Fruit fly (Drosophila melanogaster) whole organism, embryonic: ENCODE measurements around the gene Sema5c.

ENCODE experiments used
- Atf-2 ChIP-seq: fragments of 200-800 bp; sonication (Bioruptor generic); optimal IDR thresholded peaks from 2 replicates; lab custom pipeline; 2016; ENCODE audit warnings: missing biosample characterization, missing genetic modification characterization
- Bgb ChIP-seq: fragments of 200-800 bp; sonication (Bioruptor generic); IDR thresholded peaks from 2 replicates; pipeline ENCODE4 v1.3.6; 2022; ENCODE audit warnings: missing biosample characterization, missing genetic modification characterization; ENCODE audit not compliant: partially characterized antibody
- CG10431 ChIP-seq: fragments of 200-800 bp; sonication (Bioruptor generic); optimal IDR thresholded peaks from 3 replicates; lab custom pipeline; 2018; ENCODE audit warnings: missing biosample characterization, mild to moderate bottlenecking, missing genetic modification characterization
- CG13424 ChIP-seq: fragments of 200-800 bp; sonication (Bioruptor generic); optimal IDR thresholded peaks from 2 replicates; lab custom pipeline; 2019; ENCODE audit warnings: missing biosample characterization, mild to moderate bottlenecking, missing genetic modification characterization, moderate library complexity
- CG15601 ChIP-seq: fragments of 200-800 bp; sonication (Bioruptor generic); optimal IDR thresholded peaks from 3 replicates; lab custom pipeline; 2019; ENCODE audit warnings: missing biosample characterization, mild to moderate bottlenecking, missing genetic modification characterization, moderate library complexity
- CG16815 ChIP-seq: fragments of 200-800 bp; sonication (Bioruptor generic); optimal IDR thresholded peaks from 3 replicates; lab custom pipeline; 2017; ENCODE audit warnings: missing biosample characterization, mild to moderate bottlenecking, missing genetic modification characterization
- CG18262 ChIP-seq: fragments of 200-800 bp; optimal IDR thresholded peaks from 3 replicates; lab custom pipeline; 2019; ENCODE audit warnings: missing biosample characterization, mild to moderate bottlenecking, missing genetic modification characterization, moderate library complexity
- CG2116 ChIP-seq: fragments of 200-800 bp; sonication (Bioruptor generic); optimal IDR thresholded peaks from 3 replicates; lab custom pipeline; 2018; ENCODE audit warnings: missing biosample characterization, mild to moderate bottlenecking, missing genetic modification characterization
- CG2712 ChIP-seq: fragments of 200-800 bp; optimal IDR thresholded peaks from 3 replicates; lab custom pipeline; 2019; ENCODE audit warnings: missing biosample characterization, mild to moderate bottlenecking, missing genetic modification characterization, moderate library complexity
- CG3838 ChIP-seq: fragments of 200-800 bp; sonication (Bioruptor generic); optimal IDR thresholded peaks from 3 replicates; lab custom pipeline; 2016; ENCODE audit warnings: missing biosample characterization, missing genetic modification characterization
- CG4707 ChIP-seq: fragments of 200-800 bp; sonication (Bioruptor generic); optimal IDR thresholded peaks from 2 replicates; lab custom pipeline; 2018; ENCODE audit warnings: missing biosample characterization, mild to moderate bottlenecking, missing genetic modification characterization, moderate library complexity
- CG7839 ChIP-seq: fragments of 200-800 bp; sonication (Bioruptor generic); optimal IDR thresholded peaks from 3 replicates; lab custom pipeline; 2018; ENCODE audit warnings: missing biosample characterization, mild to moderate bottlenecking, missing genetic modification characterization, moderate library complexity
- CG7928 ChIP-seq: fragments of 200-800 bp; sonication (Bioruptor generic); optimal IDR thresholded peaks from 2 replicates; lab custom pipeline; 2017; ENCODE audit warnings: missing biosample characterization, mild to moderate bottlenecking, missing genetic modification characterization
- CG7963 ChIP-seq: fragments of 200-800 bp; sonication (Bioruptor generic); IDR thresholded peaks from 3 replicates; pipeline ENCODE4 v1.3.6; 2022; ENCODE audit warnings: missing biosample characterization, missing genetic modification characterization; ENCODE audit not compliant: partially characterized antibody
- CG8290 ChIP-seq, 3 experiments: fragments of 200-800 bp; sonication (Bioruptor generic); optimal IDR thresholded peaks; 2 replicates each; lab custom pipeline; 2016 to 2019; ENCODE audit warnings: missing biosample characterization in 3 of 3, missing genetic modification characterization in 3 of 3, mild to moderate bottlenecking in 2 of 3, moderate library complexity in 1 of 3
- CG9797 ChIP-seq: fragments of 200-800 bp; sonication (Bioruptor generic); optimal IDR thresholded peaks from 3 replicates; lab custom pipeline; 2018; ENCODE audit warnings: missing biosample characterization, mild to moderate bottlenecking, missing genetic modification characterization
- E2f2 ChIP-seq: fragments of 200-800 bp; sonication (Bioruptor generic); IDR thresholded peaks from 2 replicates; pipeline ENCODE4 v1.3.6; 2022; ENCODE audit warnings: missing biosample characterization, missing genetic modification characterization
- Fer3 ChIP-seq: fragments of 200-800 bp; sonication (Bioruptor generic); optimal IDR thresholded peaks from 2 replicates; lab custom pipeline; 2018; ENCODE audit warnings: missing biosample characterization, mild to moderate bottlenecking, missing genetic modification characterization, moderate library complexity
- GATAe ChIP-seq: fragments of 200-800 bp; sonication (Bioruptor generic); conservative IDR thresholded peaks from 2 replicates; pipeline ENCODE4 v1.3.6; 2022; ENCODE audit warnings: missing biosample characterization, missing genetic modification characterization
- Gsc ChIP-seq: fragments of 200-800 bp; sonication (Bioruptor generic); IDR thresholded peaks from 2 replicates; pipeline ENCODE4 v1.3.6; 2022; ENCODE audit warnings: missing biosample characterization, missing genetic modification characterization
- HLH3B ChIP-seq: fragments of 200-800 bp; sonication (Bioruptor generic); IDR thresholded peaks from 2 replicates; pipeline ENCODE4 v1.3.6; 2022; ENCODE audit warnings: missing biosample characterization, missing genetic modification characterization
- HLHmδ ChIP-seq: fragments of 200-800 bp; sonication (Bioruptor generic); optimal IDR thresholded peaks from 2 replicates; lab custom pipeline; 2018; ENCODE audit warnings: missing biosample characterization, mild to moderate bottlenecking, missing genetic modification characterization, moderate library complexity
- Hand ChIP-seq: fragments of 200-800 bp; sonication (Bioruptor generic); optimal IDR thresholded peaks from 2 replicates; lab custom pipeline; 2017; ENCODE audit warnings: mild to moderate bottlenecking, missing biosample characterization, missing genetic modification reagents, missing genetic modification characterization
- HmgD ChIP-seq: fragments of 200-800 bp; sonication (Bioruptor generic); optimal IDR thresholded peaks from 3 replicates; lab custom pipeline; 2016; ENCODE audit warnings: missing biosample characterization, missing genetic modification characterization
- Hmx ChIP-seq: fragments of 200-800 bp; sonication (Bioruptor generic); optimal IDR thresholded peaks from 2 replicates; lab custom pipeline; 2016; ENCODE audit warnings: missing biosample characterization, missing genetic modification characterization
- Jarid2 ChIP-seq: fragments of 200-800 bp; sonication (Bioruptor generic); optimal IDR thresholded peaks from 3 replicates; lab custom pipeline; 2017; ENCODE audit warnings: mild to moderate bottlenecking, missing biosample characterization, missing genetic modification reagents, missing genetic modification characterization
- MESR4 ChIP-seq: fragments of 200-800 bp; sonication (Bioruptor generic); optimal IDR thresholded peaks from 2 replicates; lab custom pipeline; 2018; ENCODE audit warnings: missing biosample characterization, mild to moderate bottlenecking, missing genetic modification characterization, moderate library complexity
- Ravus ChIP-seq: fragments of 200-800 bp; sonication (Bioruptor generic); IDR thresholded peaks from 2 replicates; pipeline ENCODE4 v1.3.6; 2022; ENCODE audit warnings: missing biosample characterization, missing genetic modification characterization
- Sin3A ChIP-seq: fragments of >200 bp; optimal IDR thresholded peaks from 2 replicates; lab custom pipeline; 2018
- Ssrp ChIP-seq: fragments of 200-800 bp; sonication (Bioruptor generic); optimal IDR thresholded peaks from 2 replicates; lab custom pipeline; 2018; ENCODE audit warnings: missing biosample characterization, mild to moderate bottlenecking, missing genetic modification characterization, moderate library complexity
- Vsx1 ChIP-seq: fragments of 200-800 bp; sonication (Bioruptor generic); optimal IDR thresholded peaks from 2 replicates; lab custom pipeline; 2017; ENCODE audit warnings: missing biosample characterization, mild to moderate bottlenecking, missing genetic modification characterization, missing genetic modification reagents
- bab2 ChIP-seq: fragments of 200-800 bp; sonication (Bioruptor generic); optimal IDR thresholded peaks from 2 replicates; lab custom pipeline; 2016; ENCODE audit warnings: missing biosample characterization, missing genetic modification characterization
- disco-r ChIP-seq: fragments of 200-800 bp; sonication (Bioruptor generic); optimal IDR thresholded peaks from 2 replicates; lab custom pipeline; 2016; ENCODE audit warnings: missing biosample characterization, missing genetic modification characterization
- en ChIP-seq: fragments of 200-800 bp; sonication (Bioruptor generic); optimal IDR thresholded peaks from 2 replicates; lab custom pipeline; 2016; ENCODE audit warnings: missing biosample characterization, missing genetic modification characterization
- fd3F ChIP-seq: fragments of 200-800 bp; sonication (Bioruptor generic); optimal IDR thresholded peaks from 2 replicates; lab custom pipeline; 2018; ENCODE audit warnings: missing biosample characterization, mild to moderate bottlenecking, missing genetic modification characterization, moderate library complexity
- gem ChIP-seq: fragments of 200-800 bp; sonication (Bioruptor generic); optimal IDR thresholded peaks from 2 replicates; lab custom pipeline; 2019; ENCODE audit warnings: missing biosample characterization, mild to moderate bottlenecking, missing genetic modification characterization, moderate library complexity
- kay ChIP-seq: fragments of 200-800 bp; sonication (Bioruptor generic); optimal IDR thresholded peaks from 2 replicates; lab custom pipeline; 2016; ENCODE audit warnings: missing biosample characterization, missing genetic modification characterization
- kni ChIP-seq: fragments of 200-800 bp; sonication (Bioruptor generic); optimal IDR thresholded peaks from 3 replicates; lab custom pipeline; 2017; ENCODE audit warnings: mild to moderate bottlenecking, missing biosample characterization, missing genetic modification reagents, missing genetic modification characterization
- lola ChIP-seq, 3 experiments: fragments of >200 bp in 2 of 3; fragments of 200-800 bp in 1 of 3; sonication (Bioruptor generic) in 1 of 3; optimal IDR thresholded peaks; 2 replicates each; lab custom pipeline; 2017 to 2019; ENCODE audit warnings: missing biosample characterization in 3 of 3, missing genetic modification characterization in 3 of 3, mild to moderate bottlenecking in 1 of 3, moderate library complexity in 1 of 3
- mam ChIP-seq: fragments of 200-800 bp; sonication (Bioruptor generic); optimal IDR thresholded peaks from 3 replicates; lab custom pipeline; 2016; ENCODE audit warnings: missing biosample characterization, missing genetic modification characterization
- mirr ChIP-seq: fragments of 200-800 bp; sonication (Bioruptor generic); optimal IDR thresholded peaks from 3 replicates; lab custom pipeline; 2018; ENCODE audit warnings: missing biosample characterization, mild to moderate bottlenecking, missing genetic modification characterization
- nom ChIP-seq: fragments of 200-800 bp; sonication (Bioruptor generic); optimal IDR thresholded peaks from 2 replicates; lab custom pipeline; 2017; ENCODE audit warnings: missing biosample characterization, missing genetic modification characterization, mild to moderate bottlenecking, moderate library complexity, missing genetic modification reagents
- p53 ChIP-seq: fragments of 200-800 bp; sonication (Bioruptor generic); optimal IDR thresholded peaks from 2 replicates; lab custom pipeline; 2016; ENCODE audit warnings: missing biosample characterization, missing genetic modification characterization
- pho ChIP-seq: fragments of 200-800 bp; sonication (Bioruptor generic); optimal IDR thresholded peaks from 2 replicates; lab custom pipeline; 2016; ENCODE audit warnings: missing biosample characterization, missing genetic modification characterization
- salm ChIP-seq: fragments of 200-800 bp; sonication (Bioruptor generic); optimal IDR thresholded peaks from 2 replicates; lab custom pipeline; 2018; ENCODE audit warnings: missing biosample characterization, mild to moderate bottlenecking, missing genetic modification characterization
- sisA ChIP-seq: fragments of 200-800 bp; sonication (Bioruptor generic); IDR thresholded peaks from 2 replicates; pipeline ENCODE4 v1.3.6; 2022; ENCODE audit warnings: missing biosample characterization, missing genetic modification characterization
- slou ChIP-seq: fragments of 200-800 bp; sonication (Bioruptor generic); optimal IDR thresholded peaks from 3 replicates; lab custom pipeline; 2016; ENCODE audit warnings: missing biosample characterization, missing genetic modification characterization
- stwl ChIP-seq: fragments of 200-800 bp; sonication (Bioruptor generic); optimal IDR thresholded peaks from 3 replicates; lab custom pipeline; 2018; ENCODE audit warnings: missing biosample characterization, mild to moderate bottlenecking, missing genetic modification characterization, moderate library complexity
- trem ChIP-seq: fragments of 200-800 bp; optimal IDR thresholded peaks from 3 replicates; lab custom pipeline; 2019; ENCODE audit warnings: missing biosample characterization, mild to moderate bottlenecking, missing genetic modification characterization, moderate library complexity
- tx ChIP-seq: fragments of 200-800 bp; sonication (Bioruptor generic); optimal IDR thresholded peaks from 2 replicates; lab custom pipeline; 2016; ENCODE audit warnings: missing biosample characterization, missing genetic modification characterization
- vvl ChIP-seq: fragments of 200-800 bp; sonication (Bioruptor generic); IDR thresholded peaks from 2 replicates; pipeline ENCODE4 v1.3.6; 2022; ENCODE audit warnings: missing biosample characterization, missing genetic modification characterization

Gene Sema5c

dm6 chr3L:12062219-12062618 lies 19.4 kb downstream of the Sema5c start (continued):
- no peak for TF ChIP-seq CG15601 (tag; lab: Kevin White, UChicago)
- TF ChIP-seq HmgD, result no peak
- TF ChIP-seq Hmx (GFP tag; lab: Kevin White, UChicago), result no peak
- TF ChIP-seq slou (GFP tag; lab: Kevin White, UChicago), result no peak
- no peak for TF ChIP-seq salm (tag; lab: Kevin White, UChicago)
- TF ChIP-seq CG4707, result no peak
- no peak for TF ChIP-seq stwl (tag; lab: Kevin White, UChicago)
- no peak for TF ChIP-seq Ravus (GFP tag; lab: Robert Waterston, UW)
- TF ChIP-seq pho, result no peak
- TF ChIP-seq CG7928 (GFP tag; lab: Kevin White, UChicago), result no peak
- TF ChIP-seq CG2712, result peak; percentile 52
- TF ChIP-seq en, result no peak
- TF ChIP-seq CG7839, result peak; percentile 8
- TF ChIP-seq CG9797, result no peak
- TF ChIP-seq CG8290 (GFP tag; optimal IDR thresholded peaks at IDR 0.05; lab: Kevin White, UChicago), result no peak
- TF ChIP-seq CG8290 (tag; optimal IDR thresholded peaks at IDR 0.05; lab: Kevin White, UChicago), result no peak
- no peak for TF ChIP-seq CG7963 (GFP tag; lab: Robert Waterston, UW)
- TF ChIP-seq Fer3, result no peak
- TF ChIP-seq MESR4 (GFP tag; lab: Kevin White, UChicago), result no peak
- no peak for TF ChIP-seq Vsx1
- TF ChIP-seq nom, result no peak
- TF ChIP-seq Sin3A (lab: Kevin White, UChicago), result no peak
- TF ChIP-seq vvl (GFP tag; lab: Robert Waterston, UW), result no peak
- no peak for TF ChIP-seq kni (GFP tag; lab: Kevin White, UChicago)
- TF ChIP-seq gem, result peak; percentile 50
- TF ChIP-seq CG2116 (GFP tag; lab: Kevin White, UChicago), result no peak
- no peak for TF ChIP-seq HLH3B (GFP tag; lab: Robert Waterston, UW)
- TF ChIP-seq GATAe (GFP tag; lab: Robert Waterston, UW), result no peak
- TF ChIP-seq p53 (GFP tag; lab: Kevin White, UChicago), result no peak
- peak; percentile 5 for TF ChIP-seq CG16815 (GFP tag; lab: Kevin White, UChicago)
- TF ChIP-seq Atf-2 (GFP tag; lab: Kevin White, UChicago), result no peak
- peak; percentile 32 for TF ChIP-seq Ssrp (tag; lab: Kevin White, UChicago)
- no peak for TF ChIP-seq CG3838 (GFP tag; lab: Kevin White, UChicago)
- TF ChIP-seq mirr (GFP tag; lab: Kevin White, UChicago), result no peak
- TF ChIP-seq disco-r (GFP tag; lab: Kevin White, UChicago), result no peak
- no peak for TF ChIP-seq fd3F
- no peak for TF ChIP-seq E2f2 (GFP tag; lab: Robert Waterston, UW)
- TF ChIP-seq HLHmδ, result no peak
- no peak for TF ChIP-seq bab2 (GFP tag; lab: Kevin White, UChicago)
- no peak for TF ChIP-seq sisA (GFP tag; lab: Robert Waterston, UW)
- peak; percentile 55 for TF ChIP-seq CG18262 (tag; lab: Kevin White, UChicago)
- no peak for TF ChIP-seq kay (GFP tag; lab: Kevin White, UChicago)
- TF ChIP-seq mam, result no peak
- TF ChIP-seq CG13424, result peak; percentile 7
- TF ChIP-seq Gsc (GFP tag; lab: Robert Waterston, UW), result no peak
- TF ChIP-seq Jarid2, result no peak
- no peak for TF ChIP-seq CG10431
- no peak for TF ChIP-seq Hand (GFP tag; lab: Kevin White, UChicago)
- TF ChIP-seq lola (GFP tag; optimal IDR thresholded peaks at IDR 0.05; lab: Kevin White, UChicago), result peak in 1 of 3 experiments; percentile 65
- TF ChIP-seq Bgb (GFP tag; lab: Robert Waterston, UW), result no peak
- TF ChIP-seq trem (tag; lab: Kevin White, UChicago), result peak; percentile 6
- no peak for TF ChIP-seq tx (GFP tag; lab: Kevin White, UChicago)
